Worm (Caenorhabditis elegans) whole organism, early embryonic: Measurements from ENCODE around the gene F52H3.6.

Experiments
- pes-1 ChIP-seq: fragments of 200-800 bp; sonication (Bioruptor generic); IDR thresholded peaks from 2 replicates; pipeline ENCODE4 v1.3.6; 2022; ENCODE audit warnings: missing genetic modification reagents, missing genetic modification characterization, missing compliant biosample characterization
- tra-4 ChIP-seq: sonication (generic microtip); optimal IDR thresholded peaks from 2 replicates; lab custom pipeline; 2017; ENCODE audit warnings: missing genetic modification characterization, missing compliant biosample characterization

DNA sequence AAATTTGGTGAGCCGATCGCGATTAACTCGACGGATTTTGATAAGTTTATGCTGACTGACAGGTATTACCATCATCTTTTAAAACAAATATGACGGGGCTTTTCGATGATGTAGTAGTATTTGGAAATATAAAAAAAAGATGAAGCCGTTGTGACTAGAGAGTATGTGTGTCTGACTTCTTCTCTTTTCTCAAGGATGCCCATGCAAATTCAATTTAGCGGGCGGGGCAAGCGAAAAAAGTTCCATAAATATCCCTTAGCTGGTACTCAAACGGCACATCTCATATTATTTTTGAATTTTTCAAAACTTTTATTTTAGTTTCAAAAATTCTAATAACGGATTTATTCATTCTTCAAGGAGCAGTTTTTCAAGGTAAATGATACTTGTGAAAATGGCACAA lies 32.3 kb upstream of the F52H3.6 start, which contains the start of gene stg-1:
- TF ChIP-seq pes-1 (GFP tag; lab: Robert Waterston, UW) (no peak), tra-4 (tag; lab: Kevin White, UChicago) (no peak)
